Comparison of ENCODE assay signal across 1 fruit fly cellular context in the genomic region with DNA sequence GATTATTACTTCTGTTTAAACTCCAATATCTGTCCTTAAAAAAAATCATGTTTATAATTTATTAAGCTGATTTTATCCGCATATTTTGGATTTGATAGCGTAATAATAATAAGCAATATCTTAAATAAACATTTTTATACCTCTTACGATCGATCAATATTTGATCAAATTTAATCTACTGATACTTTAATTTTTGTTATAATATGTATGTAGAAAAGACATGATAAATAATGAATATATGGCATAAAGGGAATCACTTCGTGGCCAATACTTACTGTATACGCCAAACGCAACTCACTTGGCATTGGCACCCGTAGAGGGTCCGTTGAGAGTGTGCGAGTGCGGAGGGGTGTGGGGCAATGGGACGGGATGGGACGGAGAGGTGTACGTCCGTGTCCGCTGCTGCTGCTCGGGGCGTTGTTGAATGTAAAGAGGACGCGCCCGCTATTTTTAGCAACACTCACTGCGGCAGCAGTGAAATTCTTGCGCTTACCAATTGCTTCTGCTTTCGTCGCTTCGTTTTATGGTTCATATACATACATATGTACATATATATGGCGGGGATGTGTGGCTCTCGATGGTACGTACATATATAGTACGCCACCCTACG.
TF ChIP-seq lines count a peak whose summit lies in the region.

No protein-coding gene starts in this region.

TF ChIP-seq in whole organism, embryonic, 481 proteins besides CTCF, POLR2A, EP300 and RAD21 (continued from another document):
- no peak for TF ChIP-seq Gug (GFP tag; IDR thresholded peaks at IDR 0.05; lab: Robert Waterston, UW)
- no peak for TF ChIP-seq CG11456 (GFP tag; IDR thresholded peaks at IDR 0.05; lab: Robert Waterston, UW)
- no peak for TF ChIP-seq HLHmδ (GFP tag; optimal IDR thresholded peaks at IDR 0.05; lab: Kevin White, UChicago)
